Fruit fly (Drosophila melanogaster): ENCODE data around the gene shps.

The shps gene

DNA sequence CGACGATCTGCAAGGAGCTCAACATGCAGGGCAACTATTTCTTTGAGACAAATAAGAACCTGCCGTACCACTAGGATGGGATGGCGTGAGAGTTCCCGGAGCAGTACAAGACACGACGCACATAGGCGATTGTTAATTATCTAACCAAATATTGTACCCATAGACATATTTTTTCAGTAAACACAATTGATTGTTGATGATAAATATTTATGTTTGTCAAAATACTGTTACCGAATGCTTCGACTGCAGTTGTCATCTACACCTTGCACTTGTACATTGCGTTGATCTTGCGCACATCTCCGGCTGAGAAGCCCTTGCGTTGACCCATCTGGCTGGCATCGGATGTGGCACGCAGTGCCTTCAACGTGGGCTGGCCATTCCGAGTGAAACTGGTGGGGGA is 13.8 kb downstream of the shps start (continued):
- TF ChIP-seq Scr (GFP tag; IDR thresholded peaks at IDR 0.05; ENCODE audit: partially characterized antibody), result no peak
- TF ChIP-seq Blimp-1 (GFP tag; optimal IDR thresholded peaks at IDR 0.05), result peak; percentile 71
- TF ChIP-seq CG11723 (GFP tag; optimal IDR thresholded peaks at IDR 0.05), result no peak
- no peak for TF ChIP-seq sisA (GFP tag; IDR thresholded peaks at IDR 0.05)
- peak; percentile 58 for TF ChIP-seq MTF-1 (GFP tag; optimal IDR thresholded peaks at IDR 0.05; ENCODE audit: borderline replicate concordance)
- TF ChIP-seq zfh2 (GFP tag; optimal IDR thresholded peaks at IDR 0.05), result no peak
- TF ChIP-seq CG1792 (GFP tag; optimal IDR thresholded peaks at IDR 0.05), result no peak
- no peak for TF ChIP-seq Usf (GFP tag; optimal IDR thresholded peaks at IDR 0.05)
- no peak for TF ChIP-seq scrt (GFP tag; optimal IDR thresholded peaks at IDR 0.05)
- TF ChIP-seq Nf-YC (tag; optimal IDR thresholded peaks at IDR 0.05), result no peak
- TF ChIP-seq jumu (GFP tag; optimal IDR thresholded peaks at IDR 0.05), result no peak
- no peak for TF ChIP-seq exex (tag; optimal IDR thresholded peaks at IDR 0.05)
- TF ChIP-seq tgo (GFP tag; IDR thresholded peaks at IDR 0.05), result no peak
- no peak for TF ChIP-seq wor (GFP tag; IDR thresholded peaks at IDR 0.05)
- no peak for TF ChIP-seq dysf (GFP tag; IDR thresholded peaks at IDR 0.05)
- TF ChIP-seq Fer1 (GFP tag; optimal IDR thresholded peaks at IDR 0.05), result no peak
- no peak for TF ChIP-seq ewg (GFP tag; optimal IDR thresholded peaks at IDR 0.05)
- TF ChIP-seq vfl (GFP tag; optimal IDR thresholded peaks at IDR 0.05), result no peak
- TF ChIP-seq CG6689 (GFP tag; IDR thresholded peaks at IDR 0.05), result no peak
- TF ChIP-seq CG12104 (GFP tag; optimal IDR thresholded peaks at IDR 0.05), result no peak
- TF ChIP-seq cato (GFP tag; optimal IDR thresholded peaks at IDR 0.05; ENCODE audit: borderline replicate concordance), result no peak
- TF ChIP-seq shn (GFP tag; optimal IDR thresholded peaks at IDR 0.05), result no peak
- TF ChIP-seq sens-2 (GFP tag; IDR thresholded peaks at IDR 0.05), result no peak
- TF ChIP-seq Jarid2 (GFP tag; optimal IDR thresholded peaks at IDR 0.05), result no peak
- no peak for TF ChIP-seq slbo (GFP tag; IDR thresholded peaks at IDR 0.05)
- no peak for TF ChIP-seq CG12744 (GFP tag; optimal IDR thresholded peaks at IDR 0.05)
- no peak for TF ChIP-seq bbx (GFP tag; IDR thresholded peaks at IDR 0.05; ENCODE audit: partially characterized antibody)
- TF ChIP-seq CG2120 (GFP tag; optimal IDR thresholded peaks at IDR 0.05), result no peak
- TF ChIP-seq CG13296 (GFP tag; optimal IDR thresholded peaks at IDR 0.05), result no peak
- no peak for TF ChIP-seq CG2129 (GFP tag; IDR thresholded peaks at IDR 0.05; ENCODE audit: partially characterized antibody)
- no peak for TF ChIP-seq CG3847 (GFP tag; IDR thresholded peaks at IDR 0.05)
- no peak for TF ChIP-seq tup (GFP tag; optimal IDR thresholded peaks at IDR 0.05)
- TF ChIP-seq CG15601 (tag; optimal IDR thresholded peaks at IDR 0.05), result peak; percentile 83
- TF ChIP-seq Pdp1 (GFP tag; optimal IDR thresholded peaks at IDR 0.05), result peak in 1 of 2 experiments; percentile 5
- peak; percentile 35 for TF ChIP-seq Sry-β (GFP tag; optimal IDR thresholded peaks at IDR 0.05)
- TF ChIP-seq pita (GFP tag; optimal IDR thresholded peaks at IDR 0.05), result no peak
- no peak for TF ChIP-seq otp (GFP tag; IDR thresholded peaks at IDR 0.05)
- peak; percentile 56 for TF ChIP-seq CG4707 (GFP tag; optimal IDR thresholded peaks at IDR 0.05)
- no peak for TF ChIP-seq E2f2 (GFP tag; IDR thresholded peaks at IDR 0.05)
- TF ChIP-seq sug (tag; optimal IDR thresholded peaks at IDR 0.05), result no peak
- TF ChIP-seq so (GFP tag; IDR thresholded peaks at IDR 0.05), result no peak
- TF ChIP-seq CG13424 (tag; optimal IDR thresholded peaks at IDR 0.05), result peak; percentile 28
- TF ChIP-seq CG18764 (GFP tag; optimal IDR thresholded peaks at IDR 0.05), result no peak
- no peak for TF ChIP-seq zfh1 (GFP tag; IDR thresholded peaks at IDR 0.05)
- TF ChIP-seq Six4 (GFP tag; optimal IDR thresholded peaks at IDR 0.05), result no peak
- TF ChIP-seq D19A (tag; optimal IDR thresholded peaks at IDR 0.05), result peak; percentile 8
- no peak for TF ChIP-seq CG9932 (GFP tag; IDR thresholded peaks at IDR 0.05)
- TF ChIP-seq trh (GFP tag; optimal IDR thresholded peaks at IDR 0.05), result no peak
- no peak for TF ChIP-seq BtbVII (GFP tag; optimal IDR thresholded peaks at IDR 0.05)
- no peak for TF ChIP-seq row (GFP tag; IDR thresholded peaks at IDR 0.05)
- no peak for TF ChIP-seq Gsc (GFP tag; IDR thresholded peaks at IDR 0.05)
- TF ChIP-seq Doc2 (GFP tag; IDR thresholded peaks at IDR 0.05), result no peak

Data from whole organism, embryonic.